Fruit fly (Drosophila melanogaster) whole organism, embryonic: ENCODE data around the gene Rlb1.

Source experiments
- B-H1 ChIP-seq: fragments of 200-800 bp; sonication (Bioruptor generic); IDR thresholded peaks from 3 replicates; pipeline ENCODE4 v1.3.6; 2022; ENCODE audit warnings: missing biosample characterization, missing genetic modification characterization
- BEAF-32 ChIP-seq: fragments of 200-800 bp; sonication (Bioruptor generic); optimal IDR thresholded peaks from 3 replicates; lab custom pipeline; 2017; ENCODE audit warnings: missing biosample characterization, missing genetic modification characterization, mild to moderate bottlenecking, moderate library complexity, missing genetic modification reagents
- CG10147 ChIP-seq: fragments of 200-800 bp; sonication (Bioruptor generic); optimal IDR thresholded peaks from 2 replicates; lab custom pipeline; 2019; ENCODE audit warnings: missing biosample characterization, mild to moderate bottlenecking, missing genetic modification characterization, moderate library complexity
- CG10959 ChIP-seq: fragments of 200-800 bp; sonication (Bioruptor generic); IDR thresholded peaks from 2 replicates; pipeline ENCODE4 v1.3.6; 2022; ENCODE audit warnings: missing biosample characterization, missing genetic modification characterization
- CG11093 ChIP-seq: fragments of 200-800 bp; sonication (Bioruptor generic); IDR thresholded peaks from 3 replicates; pipeline ENCODE4 v1.3.6; 2022; ENCODE audit warnings: missing biosample characterization, missing genetic modification characterization
- CG14667 ChIP-seq: fragments of 200-800 bp; sonication (Bioruptor generic); IDR thresholded peaks from 2 replicates; pipeline ENCODE4 v1.3.6; 2022; ENCODE audit warnings: missing biosample characterization, missing genetic modification characterization
- CG17802 ChIP-seq: fragments of 200-800 bp; sonication (Bioruptor generic); optimal IDR thresholded peaks from 2 replicates; lab custom pipeline; 2018; ENCODE audit warnings: missing biosample characterization, mild to moderate bottlenecking, missing genetic modification characterization, moderate library complexity
- CG18262 ChIP-seq: fragments of 200-800 bp; optimal IDR thresholded peaks from 3 replicates; lab custom pipeline; 2019; ENCODE audit warnings: missing biosample characterization, mild to moderate bottlenecking, missing genetic modification characterization, moderate library complexity
- CG18599 ChIP-seq: fragments of 200-800 bp; sonication (Bioruptor generic); optimal IDR thresholded peaks from 3 replicates; lab custom pipeline; 2017; ENCODE audit warnings: missing biosample characterization, missing genetic modification characterization, mild to moderate bottlenecking, moderate library complexity, missing genetic modification reagents
- CG18619 ChIP-seq: fragments of 200-800 bp; sonication (Bioruptor generic); optimal IDR thresholded peaks from 3 replicates; lab custom pipeline; 2017; ENCODE audit warnings: missing biosample characterization, mild to moderate bottlenecking, missing genetic modification characterization
- CG2202 ChIP-seq: fragments of 200-800 bp; sonication (Bioruptor generic); optimal IDR thresholded peaks from 2 replicates; lab custom pipeline; 2018; ENCODE audit warnings: missing biosample characterization, mild to moderate bottlenecking, missing genetic modification characterization
- CG2889 ChIP-seq: fragments of 200-800 bp; sonication (Bioruptor generic); IDR thresholded peaks from 3 replicates; pipeline ENCODE4 v1.3.6; 2022; ENCODE audit warnings: missing biosample characterization, missing genetic modification characterization
- CG30020 ChIP-seq: fragments of 200-800 bp; optimal IDR thresholded peaks from 2 replicates; lab custom pipeline; 2019; ENCODE audit warnings: missing biosample characterization, mild to moderate bottlenecking, missing genetic modification characterization, moderate library complexity
- CG31224 ChIP-seq: fragments of 200-800 bp; sonication (Bioruptor generic); IDR thresholded peaks from 2 replicates; pipeline ENCODE4 v1.3.6; 2022; ENCODE audit warnings: missing biosample characterization, missing genetic modification characterization
- CG4854 ChIP-seq: fragments of 200-800 bp; sonication (Bioruptor generic); optimal IDR thresholded peaks from 2 replicates; lab custom pipeline; 2016; ENCODE audit warnings: missing biosample characterization, missing genetic modification characterization, inconsistent platforms
- CG7357 ChIP-seq: fragments of 200-800 bp; sonication (Bioruptor generic); IDR thresholded peaks from 3 replicates; pipeline ENCODE4 v1.3.6; 2022; ENCODE audit warnings: missing biosample characterization, missing genetic modification characterization
- CG7786 ChIP-seq: fragments of 200-800 bp; sonication (Bioruptor generic); optimal IDR thresholded peaks from 2 replicates; lab custom pipeline; 2016; ENCODE audit warnings: missing biosample characterization, missing genetic modification characterization
- CG7839 ChIP-seq: fragments of 200-800 bp; sonication (Bioruptor generic); optimal IDR thresholded peaks from 3 replicates; lab custom pipeline; 2018; ENCODE audit warnings: missing biosample characterization, mild to moderate bottlenecking, missing genetic modification characterization, moderate library complexity
- CG7987 ChIP-seq: fragments of 200-800 bp; sonication (Bioruptor generic); optimal IDR thresholded peaks from 2 replicates; lab custom pipeline; 2018; ENCODE audit warnings: missing biosample characterization, mild to moderate bottlenecking, missing genetic modification characterization, moderate library complexity
- CG8944 ChIP-seq: fragments of 200-800 bp; sonication (Bioruptor generic); optimal IDR thresholded peaks from 3 replicates; lab custom pipeline; 2016; ENCODE audit warnings: missing biosample characterization, missing genetic modification characterization
- CG9437 ChIP-seq: fragments of 200-800 bp; sonication (Bioruptor generic); optimal IDR thresholded peaks from 2 replicates; lab custom pipeline; 2018; ENCODE audit warnings: missing biosample characterization, mild to moderate bottlenecking, missing genetic modification characterization
- Camta ChIP-seq: fragments of 200-800 bp; sonication (Bioruptor generic); optimal IDR thresholded peaks from 2 replicates; lab custom pipeline; 2016; ENCODE audit warnings: missing biosample characterization, missing genetic modification characterization
- CrebB ChIP-seq: fragments of 200-800 bp; sonication (Bioruptor generic); optimal IDR thresholded peaks from 3 replicates; lab custom pipeline; 2018; ENCODE audit warnings: missing biosample characterization, mild to moderate bottlenecking, missing genetic modification characterization
- D19A ChIP-seq: fragments of 200-800 bp; optimal IDR thresholded peaks from 3 replicates; lab custom pipeline; 2019; ENCODE audit warnings: missing biosample characterization, mild to moderate bottlenecking, missing genetic modification characterization, moderate library complexity
- E2f1 ChIP-seq: fragments of 200-800 bp; sonication (Bioruptor generic); IDR thresholded peaks from 2 replicates; pipeline ENCODE4 v1.3.6; 2022; ENCODE audit warnings: missing biosample characterization, missing genetic modification characterization
- Fer2 ChIP-seq: fragments of 200-800 bp; sonication (Bioruptor generic); optimal IDR thresholded peaks from 2 replicates; lab custom pipeline; 2018; ENCODE audit warnings: missing biosample characterization, mild to moderate bottlenecking, missing genetic modification characterization, moderate library complexity
- HLH3B ChIP-seq: fragments of 200-800 bp; sonication (Bioruptor generic); IDR thresholded peaks from 2 replicates; pipeline ENCODE4 v1.3.6; 2022; ENCODE audit warnings: missing biosample characterization, missing genetic modification characterization
- NC2β ChIP-seq: fragments of 200-800 bp; sonication (Bioruptor generic); optimal IDR thresholded peaks from 2 replicates; lab custom pipeline; 2016; ENCODE audit warnings: missing biosample characterization, missing genetic modification characterization
- NK7.1 ChIP-seq: fragments of 200-800 bp; sonication (Bioruptor generic); optimal IDR thresholded peaks from 3 replicates; lab custom pipeline; 2016; ENCODE audit warnings: missing biosample characterization, missing genetic modification characterization
- Oli ChIP-seq: fragments of 200-800 bp; sonication (Bioruptor generic); optimal IDR thresholded peaks from 2 replicates; lab custom pipeline; 2018; ENCODE audit warnings: missing biosample characterization, mild to moderate bottlenecking, missing genetic modification characterization, moderate library complexity
- Rx ChIP-seq: fragments of 200-800 bp; sonication (Bioruptor generic); IDR thresholded peaks from 2 replicates; pipeline ENCODE4 v1.3.6; 2022; ENCODE audit warnings: missing biosample characterization, missing genetic modification characterization
- Usf ChIP-seq: fragments of 200-800 bp; sonication (Bioruptor generic); optimal IDR thresholded peaks from 2 replicates; lab custom pipeline; 2017; ENCODE audit warnings: missing genotype, missing biosample characterization, missing genetic modification characterization
- Vsx1 ChIP-seq: fragments of 200-800 bp; sonication (Bioruptor generic); optimal IDR thresholded peaks from 2 replicates; lab custom pipeline; 2017; ENCODE audit warnings: missing biosample characterization, mild to moderate bottlenecking, missing genetic modification characterization, missing genetic modification reagents
- ab ChIP-seq: fragments of 200-800 bp; sonication (Bioruptor generic); optimal IDR thresholded peaks from 2 replicates; lab custom pipeline; 2016; ENCODE audit warnings: missing biosample characterization, missing genetic modification characterization
- al ChIP-seq: fragments of 200-800 bp; sonication (Bioruptor generic); IDR thresholded peaks from 2 replicates; pipeline ENCODE4 v1.3.6; 2022; ENCODE audit warnings: missing biosample characterization, missing genetic modification characterization
- dm ChIP-seq: fragments of 200-800 bp; sonication (Bioruptor generic); optimal IDR thresholded peaks from 3 replicates; lab custom pipeline; 2016; ENCODE audit warnings: missing biosample characterization, missing genetic modification characterization
- eve ChIP-seq, 2 experiments: fragments of >200 bp; optimal IDR thresholded peaks; 2 replicates each; lab custom pipeline; 2017; ENCODE audit warnings: missing biosample characterization in 2 of 2, missing genetic modification characterization in 2 of 2
- gem ChIP-seq: fragments of 200-800 bp; sonication (Bioruptor generic); optimal IDR thresholded peaks from 2 replicates; lab custom pipeline; 2019; ENCODE audit warnings: missing biosample characterization, mild to moderate bottlenecking, missing genetic modification characterization, moderate library complexity
- maf-S ChIP-seq: fragments of 200-800 bp; sonication (Bioruptor generic); optimal IDR thresholded peaks from 2 replicates; lab custom pipeline; 2016; ENCODE audit warnings: missing biosample characterization, missing genetic modification characterization
- pb ChIP-seq: fragments of 200-800 bp; sonication (Bioruptor generic); optimal IDR thresholded peaks from 3 replicates; lab custom pipeline; 2016; ENCODE audit warnings: missing biosample characterization, missing genetic modification characterization
- prd ChIP-seq, 3 experiments: fragments of >200 bp in 2 of 3; fragments of 200-800 bp in 1 of 3; sonication (Bioruptor generic) in 1 of 3; optimal IDR thresholded peaks in 2 of 3; IDR thresholded peaks in 1 of 3; 2 replicates in 2 of 3; 3 replicates in 1 of 3; pipeline versions ENCODE4 v1.3.6 to Lab custom; 2017 to 2022; ENCODE audit warnings: missing biosample characterization in 1 of 3, missing genetic modification characterization in 1 of 3
- sim ChIP-seq: fragments of 200-800 bp; sonication (Bioruptor generic); IDR thresholded peaks from 2 replicates; pipeline ENCODE4 v1.3.6; 2022; ENCODE audit warnings: missing biosample characterization, missing genetic modification characterization
- sima ChIP-seq: fragments of 200-800 bp; sonication (Bioruptor generic); optimal IDR thresholded peaks from 2 replicates; lab custom pipeline; 2016; ENCODE audit warnings: missing biosample characterization, missing genetic modification characterization
- slbo ChIP-seq: fragments of 200-800 bp; sonication (Bioruptor generic); IDR thresholded peaks from 2 replicates; pipeline ENCODE4 v1.3.6; 2022; ENCODE audit warnings: missing biosample characterization, missing genetic modification characterization
- stwl ChIP-seq: fragments of 200-800 bp; sonication (Bioruptor generic); optimal IDR thresholded peaks from 3 replicates; lab custom pipeline; 2018; ENCODE audit warnings: missing biosample characterization, mild to moderate bottlenecking, missing genetic modification characterization, moderate library complexity
- tap ChIP-seq: fragments of 200-800 bp; optimal IDR thresholded peaks from 3 replicates; lab custom pipeline; 2019; ENCODE audit warnings: missing biosample characterization, mild to moderate bottlenecking, missing genetic modification characterization, moderate library complexity
- twi ChIP-seq: fragments of 200-800 bp; optimal IDR thresholded peaks from 2 replicates; lab custom pipeline; 2019; ENCODE audit warnings: missing biosample characterization, mild to moderate bottlenecking, missing genetic modification characterization, moderate library complexity
- yki ChIP-seq: fragments of >200 bp; optimal IDR thresholded peaks from 3 replicates; lab custom pipeline; 2018

The Rlb1 gene

DNA sequence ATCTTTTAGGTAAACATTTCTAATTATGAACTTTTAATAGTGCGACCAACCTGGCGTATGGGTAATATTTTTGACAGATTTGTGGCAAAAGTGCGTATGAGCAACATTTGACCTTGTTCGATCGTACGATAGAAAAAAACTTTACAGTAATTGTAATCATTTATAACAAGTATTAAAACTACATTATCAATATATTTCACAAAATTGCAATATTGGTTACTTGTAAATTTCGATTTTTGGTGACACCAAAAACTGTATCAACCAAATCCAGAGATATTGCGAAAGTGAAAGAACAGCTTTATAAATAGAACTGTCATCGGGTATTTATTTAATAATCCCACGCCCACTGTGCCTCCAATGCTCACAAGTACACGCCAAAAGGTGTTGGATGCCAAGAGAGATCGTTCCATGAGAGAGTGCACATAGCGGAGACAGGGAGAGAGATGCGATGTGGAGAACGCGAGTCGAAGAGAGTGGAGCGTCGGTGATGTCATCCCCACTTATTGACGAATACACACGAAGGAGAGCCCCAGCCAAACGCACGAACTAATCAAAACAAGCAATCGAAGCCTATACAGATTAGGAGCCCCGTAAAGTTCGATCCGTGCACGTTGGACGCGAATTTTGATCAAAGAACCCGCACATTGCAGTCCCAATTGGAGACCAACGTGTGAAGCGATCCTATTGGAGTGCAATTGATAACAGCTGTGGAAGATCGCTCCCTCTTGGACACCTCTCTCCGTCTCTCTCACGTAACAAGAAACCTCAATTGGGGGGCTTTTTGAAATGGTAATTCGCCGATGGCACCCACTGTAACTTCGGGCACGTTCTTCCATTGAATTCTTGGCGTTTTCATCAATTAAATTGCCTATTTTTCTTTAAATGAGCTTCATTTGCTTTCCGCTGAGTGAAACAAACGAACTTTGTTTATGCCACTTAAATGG, 20.3 kb downstream of the Rlb1 start (continued):
- peak; percentile 53 for TF ChIP-seq yki
- TF ChIP-seq stwl (tag; lab: Kevin White, UChicago) = no peak
- TF ChIP-seq tap (tag; lab: Kevin White, UChicago) = peak; percentile 88
- peak; percentile 97 for TF ChIP-seq CG10147 (GFP tag; lab: Kevin White, UChicago)
- TF ChIP-seq al (GFP tag; lab: Robert Waterston, UW) = peak; percentile 86
- peak; percentile 95 for TF ChIP-seq CG9437 (GFP tag; lab: Kevin White, UChicago)
- TF ChIP-seq sim (GFP tag; lab: Robert Waterston, UW) = 0 out of 2 replicates have a peak, but pooled peaks have one; percentile 14
- peak; percentile 91 for TF ChIP-seq pb (GFP tag; lab: Kevin White, UChicago)
- TF ChIP-seq dm (GFP tag; lab: Kevin White, UChicago) = peak; percentile 74
- peak; percentile 83 for TF ChIP-seq CG7987 (GFP tag; lab: Kevin White, UChicago)
- TF ChIP-seq NK7.1 (GFP tag; lab: Kevin White, UChicago) = peak; percentile 87
- peak; percentile 85 for TF ChIP-seq CG14667 (GFP tag; lab: Robert Waterston, UW)
- peak; percentile 11 for TF ChIP-seq BEAF-32 (GFP tag; lab: Kevin White, UChicago)
- peak; percentile 53; the same call in 1 of the 2 replicates for TF ChIP-seq Rx (GFP tag; lab: Robert Waterston, UW)
- peak; percentile 83 for TF ChIP-seq NC2β (GFP tag; lab: Kevin White, UChicago)
- TF ChIP-seq B-H1 (GFP tag; lab: Robert Waterston, UW) = peak; percentile 79
- TF ChIP-seq CG11093 (GFP tag; lab: Robert Waterston, UW) = peak; percentile 87
- peak; percentile 97 for TF ChIP-seq CG7839 (tag; lab: Kevin White, UChicago)
- TF ChIP-seq E2f1 (GFP tag; lab: Robert Waterston, UW) = peak; percentile 83
- peak; percentile 83 for TF ChIP-seq CrebB (tag; lab: Kevin White, UChicago)
- TF ChIP-seq maf-S = peak; percentile 93
- TF ChIP-seq gem = peak; percentile 98
- TF ChIP-seq CG4854 (GFP tag; lab: Kevin White, UChicago) = peak; percentile 93
- peak; percentile 99 for TF ChIP-seq CG18262 (tag; lab: Kevin White, UChicago)
- peak; percentile 97 for TF ChIP-seq CG18599 (GFP tag; lab: Kevin White, UChicago)
- peak; percentile 81; the same call in 1 of the 2 replicates for TF ChIP-seq CG31224 (GFP tag; lab: Robert Waterston, UW)
- peak; percentile 71; the same call in 1 of the 3 replicates for TF ChIP-seq CG2889 (GFP tag; lab: Robert Waterston, UW)
- peak in 1 of 2 experiments; percentile 100 for TF ChIP-seq eve (GFP tag; optimal IDR thresholded peaks at IDR 0.05; lab: Kevin White, UChicago)
- TF ChIP-seq HLH3B (GFP tag; lab: Robert Waterston, UW) = peak; percentile 72
- peak; percentile 47 for TF ChIP-seq CG10959
- TF ChIP-seq CG30020 (tag; lab: Kevin White, UChicago) = peak; percentile 85
- TF ChIP-seq prd (optimal IDR thresholded peaks at IDR 0.05; lab: Kevin White, UChicago) = no peak
- peak; percentile 90 for TF ChIP-seq prd (GFP tag; IDR thresholded peaks at IDR 0.05; lab: Robert Waterston, UW)
- peak; percentile 85 for TF ChIP-seq CG2202 (tag; lab: Kevin White, UChicago)
- peak; percentile 85 for TF ChIP-seq Fer2 (tag; lab: Kevin White, UChicago)
- TF ChIP-seq twi = peak; percentile 87
- peak; percentile 85 for TF ChIP-seq CG7357 (GFP tag; lab: Robert Waterston, UW)
- peak; percentile 90 for TF ChIP-seq CG7786 (GFP tag; lab: Kevin White, UChicago)
- TF ChIP-seq CG17802 (tag; lab: Kevin White, UChicago) = peak; percentile 74
- peak; percentile 99 for TF ChIP-seq CG18619 (GFP tag; lab: Kevin White, UChicago)
- peak; percentile 96 for TF ChIP-seq Usf (GFP tag; lab: Kevin White, UChicago)
- peak; percentile 95 for TF ChIP-seq Camta (GFP tag; lab: Kevin White, UChicago)
- peak; percentile 78 for TF ChIP-seq sima (GFP tag; lab: Kevin White, UChicago)
- TF ChIP-seq Oli (tag; lab: Kevin White, UChicago) = peak; percentile 98
- peak; percentile 90 for TF ChIP-seq slbo (GFP tag; lab: Robert Waterston, UW)
- TF ChIP-seq Vsx1 (GFP tag; lab: Kevin White, UChicago) = peak; percentile 93
- TF ChIP-seq CG8944 (GFP tag; lab: Kevin White, UChicago) = peak; percentile 82
- TF ChIP-seq ab (GFP tag; lab: Kevin White, UChicago) = peak; percentile 14
- TF ChIP-seq D19A (tag; lab: Kevin White, UChicago) = peak; percentile 94
